Fruit fly (Drosophila melanogaster): ENCODE data around the gene CG7017.

- TF ChIP-seq CG1647 (GFP tag; optimal IDR thresholded peaks at IDR 0.05) (no peak), Mes4 (GFP tag; optimal IDR thresholded peaks at IDR 0.05) (no peak), bigmax (GFP tag; optimal IDR thresholded peaks at IDR 0.05) (no peak), CG13894 (tag; optimal IDR thresholded peaks at IDR 0.05) (no peak), H15 (GFP tag; IDR thresholded peaks at IDR 0.05) (no peak), Hr39 (optimal IDR thresholded peaks at IDR 0.05) (no peak), dmrt11E (tag; optimal IDR thresholded peaks at IDR 0.05) (no peak), slou (GFP tag; optimal IDR thresholded peaks at IDR 0.05) (no peak)
Measured at dm6 chr3L:20240753-20241152, 28.8 kb upstream of the CG7017 start, which contains the start of gene Clc.

Measured in whole organism, embryonic.